Worm (Caenorhabditis elegans) whole organism, mixed stage, embryonic: ENCODE results near the gene idpb-4.

Experiments
- ceh-39 ChIP-seq: fragments of 150-350 bp; optimal IDR thresholded peaks from 2 replicates; lab custom pipeline; 2014; ENCODE audit warnings: missing biosample characterization, missing genetic modification characterization
- ceh-83 ChIP-seq: fragments of 200-800 bp; sonication (Bioruptor generic); optimal IDR thresholded peaks from 2 replicates; lab custom pipeline; 2018; ENCODE audit warnings: mild to moderate bottlenecking, missing genetic modification characterization, missing compliant biosample characterization
- cnd-1 ChIP-seq: fragments of 200-800 bp; sonication (Bioruptor generic); optimal IDR thresholded peaks from 2 replicates; lab custom pipeline; 2018; ENCODE audit warnings: mild to moderate bottlenecking, missing genetic modification characterization, missing compliant biosample characterization
- drap-1 ChIP-seq: fragments of 200-800 bp; sonication (Bioruptor generic); optimal IDR thresholded peaks from 3 replicates; lab custom pipeline; 2018; ENCODE audit warnings: mild to moderate bottlenecking, missing genetic modification characterization, missing compliant biosample characterization
- elt-1 ChIP-seq: sonication (generic microtip); optimal IDR thresholded peaks from 2 replicates; lab custom pipeline; 2017; ENCODE audit warnings: missing genetic modification characterization, mild to moderate bottlenecking, missing compliant biosample characterization, antibody characterized with exemption, moderate library complexity, borderline replicate concordance; ENCODE audit not compliant: insufficient read depth
- elt-3 ChIP-seq: fragments of 150-350 bp; optimal IDR thresholded peaks from 2 replicates; lab custom pipeline; 2014; ENCODE audit warnings: missing biosample characterization, missing genetic modification characterization
- flh-1 ChIP-seq: fragments of 200-800 bp; sonication (Bioruptor generic); optimal IDR thresholded peaks from 2 replicates; lab custom pipeline; 2018; ENCODE audit warnings: mild to moderate bottlenecking, missing genetic modification characterization, moderate library complexity, missing compliant biosample characterization
- ham-2 ChIP-seq: fragments of 200-800 bp; sonication (Bioruptor generic); optimal IDR thresholded peaks from 2 replicates; lab custom pipeline; 2018; ENCODE audit warnings: mild to moderate bottlenecking, missing genetic modification characterization, missing compliant biosample characterization
- lin-13 ChIP-seq: fragments of 150-350 bp; optimal IDR thresholded peaks from 2 replicates; lab custom pipeline; 2014; ENCODE audit warnings: missing biosample characterization, missing genetic modification characterization
- lin-32 ChIP-seq: fragments of 200-800 bp; sonication (Bioruptor generic); optimal IDR thresholded peaks from 2 replicates; lab custom pipeline; 2018; ENCODE audit warnings: mild to moderate bottlenecking, missing genetic modification characterization, missing compliant biosample characterization
- lsy-2 ChIP-seq: fragments of 150-350 bp; optimal IDR thresholded peaks from 2 replicates; lab custom pipeline; 2014; ENCODE audit warnings: missing biosample characterization, missing genetic modification characterization
- mab-5 ChIP-seq: fragments of 150-350 bp; optimal IDR thresholded peaks from 2 replicates; lab custom pipeline; 2014; ENCODE audit warnings: missing biosample characterization, missing genetic modification characterization
- mep-1 ChIP-seq: fragments of 150-350 bp; optimal IDR thresholded peaks from 2 replicates; lab custom pipeline; 2017; ENCODE audit warnings: missing biosample characterization, missing genetic modification reagents, missing genetic modification characterization, inconsistent platforms
- mls-2 ChIP-seq: sonication (generic microtip); optimal IDR thresholded peaks from 2 replicates; lab custom pipeline; 2016; ENCODE audit warnings: mild to moderate bottlenecking, missing genetic modification characterization, moderate library complexity, missing compliant biosample characterization
- nhr-2 ChIP-seq: fragments of 150-350 bp; optimal IDR thresholded peaks from 2 replicates; lab custom pipeline; 2014; ENCODE audit warnings: missing biosample characterization, missing genetic modification characterization
- nhr-237 ChIP-seq: fragments of 150-350 bp; optimal IDR thresholded peaks from 2 replicates; lab custom pipeline; 2014; ENCODE audit warnings: missing biosample characterization, missing genetic modification characterization
- nhr-28 ChIP-seq: fragments of 150-350 bp; optimal IDR thresholded peaks from 2 replicates; lab custom pipeline; 2014; ENCODE audit warnings: missing biosample characterization, missing genetic modification characterization
- nhr-76 ChIP-seq: sonication (generic microtip); optimal IDR thresholded peaks from 2 replicates; lab custom pipeline; 2017; ENCODE audit warnings: missing biosample characterization, missing genetic modification characterization
- pha-4 ChIP-seq: fragments of 150-350 bp; optimal IDR thresholded peaks from 2 replicates; lab custom pipeline; 2018; ENCODE audit warnings: missing biosample characterization, missing genetic modification reagents, missing genetic modification characterization
- snpc-4 ChIP-seq: fragments of 150-350 bp; optimal IDR thresholded peaks from 2 replicates; lab custom pipeline; 2014; ENCODE audit warnings: missing biosample characterization, missing genetic modification characterization
- sptf-1 ChIP-seq: sonication (generic microtip); optimal IDR thresholded peaks from 2 replicates; lab custom pipeline; 2017; ENCODE audit warnings: mild to moderate bottlenecking, missing genetic modification characterization, moderate library complexity, missing compliant biosample characterization
- tbx-8 ChIP-seq: fragments of 200-800 bp; sonication (Bioruptor generic); optimal IDR thresholded peaks from 2 replicates; lab custom pipeline; 2018; ENCODE audit warnings: mild to moderate bottlenecking, missing genetic modification characterization, moderate library complexity, missing compliant biosample characterization
- zip-8 ChIP-seq: fragments of 150-350 bp; optimal IDR thresholded peaks from 2 replicates; lab custom pipeline; 2014; ENCODE audit warnings: missing biosample characterization, missing genetic modification characterization
- ztf-11 ChIP-seq: fragments of 150-350 bp; optimal IDR thresholded peaks from 2 replicates; lab custom pipeline; 2014; ENCODE audit warnings: missing biosample characterization, missing genetic modification characterization

The idpb-4 gene

DNA sequence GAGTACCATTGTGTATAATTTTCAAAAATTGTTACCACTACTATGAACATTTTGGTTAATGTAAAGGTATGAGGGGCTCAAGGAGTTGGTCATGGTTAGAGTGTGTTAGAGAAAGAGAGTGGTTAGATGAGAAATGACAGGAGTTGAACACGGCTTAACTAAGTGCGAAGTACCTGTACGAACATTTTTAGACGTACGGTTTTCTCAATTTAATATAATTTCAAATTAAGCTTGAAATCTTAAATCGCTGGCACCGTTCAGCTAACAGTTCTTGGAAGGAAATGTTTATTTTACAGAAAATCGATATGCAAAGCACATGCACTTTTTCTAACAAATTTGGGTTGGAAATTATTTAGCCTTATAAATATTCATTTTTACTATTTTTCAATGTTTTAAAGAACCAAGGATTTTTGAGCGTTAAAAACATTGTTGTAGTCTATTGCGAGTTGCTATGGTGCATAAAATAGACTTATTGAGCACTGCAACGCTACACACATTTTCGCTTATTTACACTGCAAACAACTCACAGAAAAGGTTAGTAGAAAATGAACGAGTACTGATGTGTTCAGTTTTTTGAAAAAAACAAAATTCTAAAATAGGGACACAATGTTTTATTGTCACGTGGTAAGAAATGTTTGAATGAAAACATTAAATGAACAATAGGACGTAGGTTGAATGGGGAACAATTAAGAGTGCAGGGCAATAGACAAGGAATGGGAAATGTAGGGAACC, 35.6 kb downstream of the idpb-4 start, which contains the start of gene sphk-1:
TSS of gene sphk-1 (minus strand) at position 51 of the 732 bp plus-strand sequence.
- TF ChIP-seq tbx-8 (GFP tag; lab: Kevin White, UChicago) (no peak), nhr-28 (tag; lab: Kevin White, UChicago) (no peak), lin-13 (no peak), sptf-1 (tag; lab: Kevin White, UChicago) (no peak), pha-4 (peak; percentile 52), drap-1 (GFP tag; lab: Kevin White, UChicago) (no peak)

ce11 chrII:8701059-8701458, 36.3 kb downstream of the idpb-4 start:
- TF ChIP-seq nhr-237 (tag; lab: Kevin White, UChicago) = no peak
- TF ChIP-seq nhr-2 (tag; lab: Kevin White, UChicago) = no peak
- TF ChIP-seq lsy-2 = peak; percentile 73
- no peak for TF ChIP-seq elt-1 (tag; lab: Kevin White, UChicago)
- TF ChIP-seq ceh-39 (tag; lab: Kevin White, UChicago) = no peak
- no peak for TF ChIP-seq lin-32 (GFP tag; lab: Kevin White, UChicago)
- TF ChIP-seq ceh-83 = no peak
- TF ChIP-seq, all 35 proteins: peak for 1

DNA sequence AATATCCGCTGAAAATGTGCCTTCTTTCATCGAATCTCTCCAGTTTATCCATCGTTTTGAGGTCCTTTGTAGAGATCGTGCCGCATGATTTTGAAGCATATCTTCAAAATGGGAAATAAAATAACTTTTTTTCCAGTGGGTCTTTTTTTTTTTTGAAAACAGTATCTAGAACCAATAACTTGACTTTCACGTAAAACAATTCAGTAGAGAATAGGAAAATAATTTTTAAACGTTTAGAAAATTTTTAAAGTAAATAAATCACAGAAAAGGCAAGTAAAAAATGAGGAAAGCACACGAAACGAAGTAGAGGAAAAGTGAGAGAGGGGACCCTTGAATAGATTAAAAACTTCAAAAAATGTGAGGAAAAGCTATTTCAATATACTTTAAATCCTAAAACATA, 38.5 kb downstream of the idpb-4 start, which contains the start of gene chdh-1:
TSS of gene chdh-1 (minus strand) at position 101 of the 400 bp plus-strand sequence.
- TF ChIP-seq ceh-39 (tag; lab: Kevin White, UChicago) = no peak
- TF ChIP-seq ceh-83 = no peak
- no peak for TF ChIP-seq mab-5 (tag; lab: Kevin White, UChicago)
- TF ChIP-seq cnd-1 = no peak
- no peak for TF ChIP-seq flh-1 (GFP tag; lab: Kevin White, UChicago)
- no peak for TF ChIP-seq ztf-11 (tag; lab: Kevin White, UChicago)
- TF ChIP-seq nhr-76 (tag; lab: Kevin White, UChicago) = no peak
- TF ChIP-seq lin-32 (GFP tag; lab: Kevin White, UChicago) = no peak
- no peak for TF ChIP-seq elt-3
- no peak for TF ChIP-seq sptf-1 (tag; lab: Kevin White, UChicago)

DNA sequence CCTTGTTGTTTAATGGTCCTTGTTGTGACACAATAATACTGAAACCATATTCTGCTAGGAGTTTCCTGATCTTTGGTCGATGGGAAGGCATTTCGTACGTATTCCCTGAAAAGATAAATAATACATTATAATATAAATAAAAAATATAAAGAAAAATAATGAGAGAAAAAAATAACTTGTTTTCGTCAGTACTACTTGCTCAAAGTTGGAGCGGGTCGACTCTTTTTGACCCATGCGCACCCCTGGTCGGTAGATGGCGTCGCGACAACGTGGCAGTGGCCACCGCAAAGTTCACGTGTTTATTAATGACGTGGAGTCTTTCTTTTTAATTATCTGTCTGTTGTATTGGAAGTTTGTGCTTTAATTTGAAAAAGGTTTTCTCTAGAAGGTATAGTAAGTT, 41.6 kb downstream of the idpb-4 start, which contains the start of gene C34C6.10:
TSS of gene C34C6.10 (minus strand) at position 101 of the 400 bp plus-strand sequence.
- no peak for TF ChIP-seq flh-1 (GFP tag; lab: Kevin White, UChicago)
- TF ChIP-seq tbx-8 (GFP tag; lab: Kevin White, UChicago) = no peak
- no peak for TF ChIP-seq ceh-83
- TF ChIP-seq snpc-4 (tag; lab: Kevin White, UChicago) = no peak
- TF ChIP-seq mep-1 (tag; lab: Kevin White, UChicago) = no peak
- TF ChIP-seq ztf-11 (tag; lab: Kevin White, UChicago) = no peak
- TF ChIP-seq lsy-2 = no peak
- no peak for TF ChIP-seq lin-13
- TF ChIP-seq ham-2 = no peak
- TF ChIP-seq, all 35 proteins: peak for 0

- no peak for TF ChIP-seq mls-2 (tag; lab: Kevin White, UChicago)
- peak; percentile 72 for TF ChIP-seq zip-8 (tag; lab: Kevin White, UChicago)
These were observed 45.9 kb downstream of the idpb-4 start, which contains the start of gene C34C6.3 for ce11 chrII:8691344-8691960. Gene C34C6.3, plus strand, starts transcription at chrII:8691910.
